Fruit fly (Drosophila melanogaster) whole organism, embryonic: ENCODE data around the gene drn.
A peak's percentile ranks its signal among the peaks of the same experiment; 100 is the strongest.

Experiments
- Adf1 ChIP-seq: fragments of 200-800 bp; sonication (Bioruptor generic); IDR thresholded peaks from 2 replicates; pipeline ENCODE4 v1.3.6; 2022; ENCODE audit warnings: missing biosample characterization, missing genetic modification characterization
- Awh ChIP-seq: fragments of 200-800 bp; sonication (Bioruptor generic); IDR thresholded peaks from 2 replicates; pipeline ENCODE4, ENCODE4 v1.3.6; 2022; ENCODE audit warnings: missing biosample characterization, missing genetic modification characterization
- CG10147 ChIP-seq: fragments of 200-800 bp; sonication (Bioruptor generic); optimal IDR thresholded peaks from 2 replicates; lab custom pipeline; 2019; ENCODE audit warnings: missing biosample characterization, mild to moderate bottlenecking, missing genetic modification characterization, moderate library complexity
- CG1024 ChIP-seq: fragments of 200-800 bp; sonication (Bioruptor generic); IDR thresholded peaks from 2 replicates; pipeline ENCODE4 v1.3.6; 2022; ENCODE audit warnings: missing biosample characterization, missing genetic modification characterization
- CG10267 ChIP-seq: fragments of 200-800 bp; sonication (Bioruptor generic); optimal IDR thresholded peaks from 2 replicates; lab custom pipeline; 2018; ENCODE audit warnings: missing biosample characterization, mild to moderate bottlenecking, missing genetic modification characterization, moderate library complexity
- CG10543 ChIP-seq: fragments of 200-800 bp; sonication (Bioruptor generic); optimal IDR thresholded peaks from 3 replicates; lab custom pipeline; 2017; ENCODE audit warnings: missing biosample characterization, mild to moderate bottlenecking, missing genetic modification characterization, moderate library complexity
- CG11504 ChIP-seq: fragments of 200-800 bp; sonication (Bioruptor generic); optimal IDR thresholded peaks from 3 replicates; lab custom pipeline; 2019; ENCODE audit warnings: missing biosample characterization, mild to moderate bottlenecking, missing genetic modification characterization, moderate library complexity
- CG13775 ChIP-seq: fragments of 200-800 bp; sonication (Bioruptor generic); optimal IDR thresholded peaks from 3 replicates; lab custom pipeline; 2017; ENCODE audit warnings: missing biosample characterization, mild to moderate bottlenecking, missing genetic modification characterization
- CG13894 ChIP-seq: fragments of 200-800 bp; sonication (Bioruptor generic); optimal IDR thresholded peaks from 3 replicates; lab custom pipeline; 2018; ENCODE audit warnings: missing biosample characterization, mild to moderate bottlenecking, missing genetic modification characterization, moderate library complexity
- CG14014 ChIP-seq: fragments of 200-800 bp; sonication (Bioruptor generic); IDR thresholded peaks from 2 replicates; pipeline ENCODE4 v1.3.6; 2022; ENCODE audit warnings: missing biosample characterization, missing genetic modification characterization
- CG14710 ChIP-seq: fragments of 200-800 bp; sonication (Bioruptor generic); optimal IDR thresholded peaks from 3 replicates; lab custom pipeline; 2019; ENCODE audit warnings: missing biosample characterization, mild to moderate bottlenecking, missing genetic modification characterization, moderate library complexity
- CG16863 ChIP-seq: fragments of 200-800 bp; sonication (Bioruptor generic); optimal IDR thresholded peaks from 3 replicates; lab custom pipeline; 2016; ENCODE audit warnings: missing biosample characterization, missing genetic modification characterization
- CG2199 ChIP-seq: fragments of 200-800 bp; sonication (Bioruptor generic); IDR thresholded peaks from 3 replicates; pipeline ENCODE4 v1.3.6; 2022; ENCODE audit warnings: missing biosample characterization, missing genetic modification characterization
- CG32532 ChIP-seq: fragments of 200-800 bp; sonication (Bioruptor generic); IDR thresholded peaks from 2 replicates; pipeline ENCODE4 v1.3.6; 2022; ENCODE audit warnings: missing biosample characterization, missing genetic modification characterization
- CG33557 ChIP-seq: fragments of 200-800 bp; sonication (Bioruptor generic); optimal IDR thresholded peaks from 2 replicates; lab custom pipeline; 2019; ENCODE audit warnings: missing biosample characterization, mild to moderate bottlenecking, missing genetic modification characterization, moderate library complexity
- CG34422 ChIP-seq: fragments of 200-800 bp; sonication (Bioruptor generic); IDR thresholded peaks from 3 replicates; pipeline ENCODE4 v1.3.6; 2022; ENCODE audit warnings: missing biosample characterization, missing genetic modification characterization
- CG3995 ChIP-seq: fragments of 200-800 bp; sonication (Bioruptor generic); optimal IDR thresholded peaks from 3 replicates; lab custom pipeline; 2016; ENCODE audit warnings: missing biosample characterization, missing genetic modification characterization
- CG7963 ChIP-seq: fragments of 200-800 bp; sonication (Bioruptor generic); IDR thresholded peaks from 3 replicates; pipeline ENCODE4 v1.3.6; 2022; ENCODE audit warnings: missing biosample characterization, missing genetic modification characterization; ENCODE audit not compliant: partially characterized antibody
- CG9797 ChIP-seq: fragments of 200-800 bp; sonication (Bioruptor generic); optimal IDR thresholded peaks from 3 replicates; lab custom pipeline; 2018; ENCODE audit warnings: missing biosample characterization, mild to moderate bottlenecking, missing genetic modification characterization
- CrebB ChIP-seq: fragments of 200-800 bp; sonication (Bioruptor generic); optimal IDR thresholded peaks from 3 replicates; lab custom pipeline; 2018; ENCODE audit warnings: missing biosample characterization, mild to moderate bottlenecking, missing genetic modification characterization
- Dad ChIP-seq: fragments of 200-800 bp; sonication (Bioruptor generic); optimal IDR thresholded peaks from 3 replicates; lab custom pipeline; 2016; ENCODE audit warnings: missing biosample characterization, missing genetic modification characterization
- Dip3 ChIP-seq: fragments of 200-800 bp; sonication (Bioruptor generic); optimal IDR thresholded peaks from 3 replicates; lab custom pipeline; 2016; ENCODE audit warnings: missing biosample characterization, missing genetic modification characterization
- Doc3 ChIP-seq: fragments of 200-800 bp; sonication (Bioruptor generic); IDR thresholded peaks from 3 replicates; pipeline ENCODE4 v1.3.6; 2022; ENCODE audit warnings: missing biosample characterization, missing genetic modification characterization; ENCODE audit not compliant: partially characterized antibody
- Dp ChIP-seq: fragments of 200-800 bp; sonication (Bioruptor generic); optimal IDR thresholded peaks from 2 replicates; lab custom pipeline; 2018; ENCODE audit warnings: missing biosample characterization, mild to moderate bottlenecking, missing genetic modification characterization, moderate library complexity
- Dref ChIP-seq: fragments of 200-800 bp; sonication (Bioruptor generic); IDR thresholded peaks from 2 replicates; pipeline ENCODE4 v1.3.6; 2022; ENCODE audit warnings: missing biosample characterization, missing genetic modification characterization
- E2f2 ChIP-seq: fragments of 200-800 bp; sonication (Bioruptor generic); IDR thresholded peaks from 2 replicates; pipeline ENCODE4 v1.3.6; 2022; ENCODE audit warnings: missing biosample characterization, missing genetic modification characterization
- Ets97D ChIP-seq: fragments of 200-800 bp; sonication (Bioruptor generic); optimal IDR thresholded peaks from 3 replicates; lab custom pipeline; 2016; ENCODE audit warnings: missing biosample characterization, missing genetic modification characterization
- HLH54F ChIP-seq: fragments of 200-800 bp; sonication (Bioruptor generic); optimal IDR thresholded peaks from 3 replicates; lab custom pipeline; 2016; ENCODE audit warnings: missing biosample characterization, missing genetic modification characterization
- MESR4 ChIP-seq: fragments of 200-800 bp; sonication (Bioruptor generic); optimal IDR thresholded peaks from 2 replicates; lab custom pipeline; 2018; ENCODE audit warnings: missing biosample characterization, mild to moderate bottlenecking, missing genetic modification characterization, moderate library complexity
- Nf-YB ChIP-seq: fragments of 200-800 bp; sonication (Bioruptor generic); optimal IDR thresholded peaks from 3 replicates; lab custom pipeline; 2019; ENCODE audit warnings: missing biosample characterization, mild to moderate bottlenecking, missing genetic modification characterization, moderate library complexity
- Side ChIP-seq: fragments of 200-800 bp; sonication (Bioruptor generic); optimal IDR thresholded peaks from 2 replicates; lab custom pipeline; 2016; ENCODE audit warnings: missing biosample characterization, missing genetic modification characterization
- Vsx1 ChIP-seq: fragments of 200-800 bp; sonication (Bioruptor generic); optimal IDR thresholded peaks from 2 replicates; lab custom pipeline; 2017; ENCODE audit warnings: missing biosample characterization, mild to moderate bottlenecking, missing genetic modification characterization, missing genetic modification reagents
- Xbp1 ChIP-seq: fragments of 200-800 bp; sonication (Bioruptor generic); optimal IDR thresholded peaks from 3 replicates; lab custom pipeline; 2016; ENCODE audit warnings: missing biosample characterization, mild to moderate bottlenecking, missing genetic modification characterization
- bcd ChIP-seq: fragments of 200-800 bp; sonication (Bioruptor generic); optimal IDR thresholded peaks from 2 replicates; lab custom pipeline; 2017; ENCODE audit warnings: missing biosample characterization, mild to moderate bottlenecking, missing genetic modification characterization
- cg ChIP-seq: fragments of 200-800 bp; sonication (Bioruptor generic); optimal IDR thresholded peaks from 3 replicates; lab custom pipeline; 2019; ENCODE audit warnings: missing biosample characterization, mild to moderate bottlenecking, missing genetic modification characterization, moderate library complexity
- chif ChIP-seq, 2 experiments: fragments of 200-800 bp; sonication (Bioruptor generic); optimal IDR thresholded peaks; 3 replicates each; lab custom pipeline; 2016; ENCODE audit warnings: missing biosample characterization in 2 of 2, missing genetic modification characterization in 2 of 2
- crp ChIP-seq, 2 experiments: fragments of 200-800 bp; sonication (Bioruptor generic); optimal IDR thresholded peaks; 2 replicates in 1 of 2; 3 replicates in 1 of 2; lab custom pipeline; 2017; ENCODE audit warnings: missing biosample characterization in 2 of 2, missing genetic modification characterization in 2 of 2, mild to moderate bottlenecking in 1 of 2, moderate library complexity in 1 of 2
- gem ChIP-seq: fragments of 200-800 bp; sonication (Bioruptor generic); optimal IDR thresholded peaks from 2 replicates; lab custom pipeline; 2019; ENCODE audit warnings: missing biosample characterization, mild to moderate bottlenecking, missing genetic modification characterization, moderate library complexity
- gfzf ChIP-seq: fragments of 200-800 bp; sonication (Bioruptor generic); optimal IDR thresholded peaks from 2 replicates; lab custom pipeline; 2016; ENCODE audit warnings: missing biosample characterization, mild to moderate bottlenecking, missing genetic modification characterization, moderate library complexity
- hkb ChIP-seq, 2 experiments: fragments of 200-800 bp in 1 of 2; fragments of >200 bp in 1 of 2; sonication (Bioruptor generic) in 1 of 2; IDR thresholded peaks in 1 of 2; optimal IDR thresholded peaks in 1 of 2; 2 replicates each; pipeline versions ENCODE4 v1.3.6 to Lab custom; 2017 to 2022; ENCODE audit warnings: missing biosample characterization in 1 of 2, missing genetic modification characterization in 1 of 2
- mld ChIP-seq: fragments of 200-800 bp; sonication (Bioruptor generic); IDR thresholded peaks from 3 replicates; pipeline ENCODE4 v1.3.6; 2022; ENCODE audit warnings: missing biosample characterization, missing genetic modification characterization; ENCODE audit not compliant: partially characterized antibody
- nerfin-2 ChIP-seq: fragments of 200-800 bp; sonication (Bioruptor generic); IDR thresholded peaks from 2 replicates; pipeline ENCODE4 v1.3.6; 2022; ENCODE audit warnings: missing biosample characterization, missing genetic modification characterization; ENCODE audit not compliant: partially characterized antibody
- sug ChIP-seq: fragments of 200-800 bp; optimal IDR thresholded peaks from 2 replicates; lab custom pipeline; 2019; ENCODE audit warnings: missing biosample characterization, mild to moderate bottlenecking, missing genetic modification characterization, moderate library complexity
- trem ChIP-seq: fragments of 200-800 bp; optimal IDR thresholded peaks from 3 replicates; lab custom pipeline; 2019; ENCODE audit warnings: missing biosample characterization, mild to moderate bottlenecking, missing genetic modification characterization, moderate library complexity
- vvl ChIP-seq: fragments of 200-800 bp; sonication (Bioruptor generic); IDR thresholded peaks from 2 replicates; pipeline ENCODE4 v1.3.6; 2022; ENCODE audit warnings: missing biosample characterization, missing genetic modification characterization
- zen2 ChIP-seq: fragments of 200-800 bp; sonication (Bioruptor generic); IDR thresholded peaks from 3 replicates; pipeline ENCODE4 v1.3.6; 2022; ENCODE audit warnings: missing biosample characterization, missing genetic modification characterization; ENCODE audit not compliant: partially characterized antibody

The drn gene

dm6 chr3R:9334592-9335518 lies 5.2 kb upstream of the drn start, which contains the start of the genes Aduk and pasi2 (continued):
- TF ChIP-seq sug (tag; lab: Kevin White, UChicago) (peak; percentile 23), mld (GFP tag; lab: Robert Waterston, UW) (peak; percentile 71), Nf-YB (GFP tag; lab: Kevin White, UChicago) (peak; percentile 93), Doc3 (GFP tag; lab: Robert Waterston, UW) (peak; percentile 48), chif (GFP tag; optimal IDR thresholded peaks at IDR 0.05; lab: Kevin White, UChicago) (no peak), CG11504 (tag; lab: Kevin White, UChicago) (peak; percentile 9), gfzf (GFP tag; lab: Kevin White, UChicago) (peak; percentile 28), CG9797 (peak; percentile 3), CG13894 (tag; lab: Kevin White, UChicago) (peak; percentile 17), Dp (peak; percentile 92), CG10267 (tag; lab: Kevin White, UChicago) (peak; percentile 55), CG2199 (GFP tag; lab: Robert Waterston, UW) (0 out of 3 replicates have a peak, but pooled peaks have one; percentile 8), nerfin-2 (peak; percentile 11; the same call in 1 of the 2 replicates), CG10147 (peak; percentile 28), Awh (GFP tag; lab: Robert Waterston, UW) (no peak), CG14710 (tag; lab: Kevin White, UChicago) (peak; percentile 56), HLH54F (GFP tag; lab: Kevin White, UChicago) (peak; percentile 25), crp (GFP tag; optimal IDR thresholded peaks at IDR 0.05; lab: Kevin White, UChicago) (peak; percentile 74 to 97), Side (GFP tag; lab: Kevin White, UChicago) (no peak), Adf1 (peak; percentile 76), CG16863 (GFP tag; lab: Kevin White, UChicago) (no peak), E2f2 (GFP tag; lab: Robert Waterston, UW) (peak; percentile 93), CG7963 (GFP tag; lab: Robert Waterston, UW) (peak; percentile 46; the same call in 1 of the 3 replicates), cg (peak; percentile 92), CG33557 (GFP tag; lab: Kevin White, UChicago) (no peak), CG32532 (GFP tag; lab: Robert Waterston, UW) (0 out of 2 replicates have a peak, but pooled peaks have one; percentile 29), CG14014 (peak; percentile 35; the same call in 1 of the 2 replicates), Dip3 (GFP tag; lab: Kevin White, UChicago) (no peak), Dref (peak; percentile 90), CG1024 (GFP tag; lab: Robert Waterston, UW) (no peak), Ets97D (GFP tag; lab: Kevin White, UChicago) (peak; percentile 35), bcd (peak; percentile 3), CG34422 (GFP tag; lab: Robert Waterston, UW) (peak; percentile 6; the same call in 1 of the 3 replicates), CG10543 (GFP tag; lab: Kevin White, UChicago) (peak; percentile 47), gem (tag; lab: Kevin White, UChicago) (no peak), Dad (GFP tag; lab: Kevin White, UChicago) (no peak), CrebB (no peak), Vsx1 (GFP tag; lab: Kevin White, UChicago) (peak; percentile 84), CG3995 (peak; percentile 85), hkb (optimal IDR thresholded peaks at IDR 0.05; lab: Kevin White, UChicago) (no peak), hkb (GFP tag; IDR thresholded peaks at IDR 0.05; lab: Robert Waterston, UW) (peak; percentile 33; the same call in 1 of the 2 replicates), vvl (no peak; the same call in 1 of the 2 replicates), Xbp1 (GFP tag; lab: Kevin White, UChicago) (no peak), CG13775 (GFP tag; lab: Kevin White, UChicago) (no peak), MESR4 (GFP tag; lab: Kevin White, UChicago) (peak; percentile 59), trem (tag; lab: Kevin White, UChicago) (peak; percentile 43), zen2 (GFP tag; lab: Robert Waterston, UW) (no peak; the same call in 1 of the 3 replicates)
